Fruit fly (Drosophila melanogaster) whole organism, prepupa: Measurements from ENCODE around the gene RpS7.

Experiments used
- Blimp-1 ChIP-seq: fragments of 200-800 bp; sonication (Bioruptor generic); optimal IDR thresholded peaks from 3 replicates; lab custom pipeline; 2017; ENCODE audit warnings: missing biosample characterization, missing genetic modification characterization, mild to moderate bottlenecking, moderate library complexity, missing genetic modification reagents
- CG10631 ChIP-seq: fragments of 200-800 bp; sonication (Bioruptor generic); optimal IDR thresholded peaks from 2 replicates; lab custom pipeline; 2016; ENCODE audit warnings: missing biosample characterization, missing genetic modification characterization
- CG10669 ChIP-seq: fragments of 200-800 bp; sonication (Bioruptor generic); optimal IDR thresholded peaks from 3 replicates; lab custom pipeline; 2018; ENCODE audit warnings: missing biosample characterization, mild to moderate bottlenecking, missing genetic modification characterization, moderate library complexity
- CG11294 ChIP-seq: fragments of 200-800 bp; sonication (Bioruptor generic); IDR thresholded peaks from 2 replicates; pipeline ENCODE4 v1.3.6; 2022; ENCODE audit warnings: missing biosample characterization, missing genetic modification characterization
- CG11762 ChIP-seq: fragments of 200-800 bp; sonication (Bioruptor generic); optimal IDR thresholded peaks from 3 replicates; lab custom pipeline; 2016; ENCODE audit warnings: missing biosample characterization, missing genetic modification characterization; ENCODE audit not compliant: insufficient read depth
- CG31627 ChIP-seq: fragments of 200-800 bp; sonication (Bioruptor generic); optimal IDR thresholded peaks from 3 replicates; lab custom pipeline; 2016; ENCODE audit warnings: missing biosample characterization, missing genetic modification characterization
- CG34406 ChIP-seq: fragments of 200-800 bp; sonication (Bioruptor generic); optimal IDR thresholded peaks from 3 replicates; lab custom pipeline; 2016; ENCODE audit warnings: missing biosample characterization, missing genetic modification characterization
- CG6163 ChIP-seq: fragments of 200-800 bp; sonication (Bioruptor generic); IDR thresholded peaks from 3 replicates; pipeline ENCODE4 v1.3.6; 2022; ENCODE audit warnings: missing biosample characterization, missing genetic modification characterization
- CG6276 ChIP-seq: fragments of 200-800 bp; sonication (Bioruptor generic); optimal IDR thresholded peaks from 2 replicates; lab custom pipeline; 2017; ENCODE audit warnings: missing biosample characterization, mild to moderate bottlenecking, missing genetic modification characterization
- CG6792 ChIP-seq: fragments of 200-800 bp; sonication (Bioruptor generic); optimal IDR thresholded peaks from 3 replicates; lab custom pipeline; 2016; ENCODE audit warnings: missing biosample characterization, missing genetic modification characterization
- CG6808 ChIP-seq: fragments of 200-800 bp; sonication (Bioruptor generic); optimal IDR thresholded peaks from 3 replicates; lab custom pipeline; 2017; ENCODE audit warnings: missing biosample characterization, missing genetic modification characterization, mild to moderate bottlenecking, moderate library complexity, missing genetic modification reagents
- CG6854 ChIP-seq: fragments of 200-800 bp; sonication (Bioruptor generic); optimal IDR thresholded peaks from 2 replicates; lab custom pipeline; 2017; ENCODE audit warnings: missing biosample characterization, mild to moderate bottlenecking, missing genetic modification characterization
- CG7368 ChIP-seq: fragments of 200-800 bp; sonication (Bioruptor generic); optimal IDR thresholded peaks from 3 replicates; lab custom pipeline; 2016; ENCODE audit warnings: missing biosample characterization, missing genetic modification characterization
- CG8119 ChIP-seq: fragments of 200-800 bp; sonication (Bioruptor generic); IDR thresholded peaks from 3 replicates; pipeline ENCODE4 v1.3.6; 2022; ENCODE audit warnings: missing biosample characterization, missing genetic modification characterization
- CG8632 ChIP-seq: fragments of 200-800 bp; sonication (Bioruptor generic); optimal IDR thresholded peaks from 3 replicates; lab custom pipeline; 2016; ENCODE audit warnings: missing biosample characterization, missing genetic modification characterization
- Eip78C ChIP-seq: fragments of 200-800 bp; sonication (Bioruptor generic); peaks from one replicate; lab custom pipeline; 2016; ENCODE audit warnings: missing biosample characterization, missing genetic modification characterization
- Eip93F ChIP-seq: fragments of 200-800 bp; sonication (Bioruptor generic); optimal IDR thresholded peaks from 2 replicates; lab custom pipeline; 2016; ENCODE audit warnings: missing biosample characterization, mild to moderate bottlenecking, missing genetic modification characterization
- Ets21C ChIP-seq: fragments of 200-800 bp; sonication (Bioruptor generic); optimal IDR thresholded peaks from 3 replicates; lab custom pipeline; 2016; ENCODE audit warnings: missing biosample characterization, missing genetic modification characterization
- Ets96B ChIP-seq: fragments of 200-800 bp; optimal IDR thresholded peaks from 2 replicates; lab custom pipeline; 2019; ENCODE audit warnings: missing biosample characterization, mild to moderate bottlenecking, missing genetic modification characterization, moderate library complexity
- Gug ChIP-seq: fragments of 200-800 bp; sonication (Bioruptor generic); IDR thresholded peaks from 2 replicates; pipeline ENCODE4 v1.3.6; 2022; ENCODE audit warnings: missing biosample characterization, missing genetic modification characterization
- Hr38 ChIP-seq: sonication (Bioruptor generic); optimal IDR thresholded peaks from 2 replicates; lab custom pipeline; 2016; ENCODE audit warnings: missing biosample characterization, missing genetic modification characterization
- Hr39 ChIP-seq: fragments of 200-800 bp; sonication (Bioruptor generic); optimal IDR thresholded peaks from 2 replicates; lab custom pipeline; 2016; ENCODE audit warnings: missing biosample characterization, missing genetic modification characterization
- Hr4 ChIP-seq: fragments of 200-800 bp; sonication (Bioruptor generic); optimal IDR thresholded peaks from 3 replicates; lab custom pipeline; 2016; ENCODE audit warnings: missing biosample characterization, missing genetic modification characterization
- Met ChIP-seq: fragments of 200-800 bp; sonication (Bioruptor generic); optimal IDR thresholded peaks from 3 replicates; lab custom pipeline; 2016; ENCODE audit warnings: missing biosample characterization, missing genetic modification characterization
- Sox102F ChIP-seq: fragments of 200-800 bp; sonication (Bioruptor generic); optimal IDR thresholded peaks from 2 replicates; lab custom pipeline; 2016; ENCODE audit warnings: missing biosample characterization, mild to moderate bottlenecking, missing genetic modification characterization
- achi ChIP-seq: fragments of 200-800 bp; sonication (Bioruptor generic); optimal IDR thresholded peaks from 3 replicates; lab custom pipeline; 2016; ENCODE audit warnings: missing biosample characterization, missing genetic modification characterization
- acj6 ChIP-seq: fragments of 200-800 bp; sonication (Bioruptor generic); optimal IDR thresholded peaks from 3 replicates; lab custom pipeline; 2016; ENCODE audit warnings: missing biosample characterization, missing genetic modification characterization
- cyc ChIP-seq: fragments of 200-800 bp; sonication (Bioruptor generic); optimal IDR thresholded peaks from 3 replicates; lab custom pipeline; 2016; ENCODE audit warnings: missing biosample characterization, missing genetic modification characterization
- dac ChIP-seq: fragments of 200-800 bp; sonication (Bioruptor generic); optimal IDR thresholded peaks from 2 replicates; lab custom pipeline; 2017; ENCODE audit warnings: missing biosample characterization, mild to moderate bottlenecking, missing genetic modification characterization
- dsx ChIP-seq: fragments of 200-800 bp; optimal IDR thresholded peaks from 3 replicates; lab custom pipeline; 2019; ENCODE audit warnings: missing biosample characterization, mild to moderate bottlenecking, missing genetic modification characterization, moderate library complexity; ENCODE audit not compliant: poor library complexity, severe bottlenecking
- fd59A ChIP-seq: fragments of 200-800 bp; sonication (Bioruptor generic); optimal IDR thresholded peaks from 2 replicates; lab custom pipeline; 2017; ENCODE audit warnings: missing biosample characterization, mild to moderate bottlenecking, missing genetic modification characterization, missing genetic modification reagents
- fkh ChIP-seq: fragments of 200-800 bp; sonication (Bioruptor generic); optimal IDR thresholded peaks from 3 replicates; lab custom pipeline; 2017; ENCODE audit warnings: missing biosample characterization, mild to moderate bottlenecking, missing genetic modification characterization, moderate library complexity
- net ChIP-seq: fragments of 200-800 bp; sonication (Bioruptor generic); optimal IDR thresholded peaks from 3 replicates; lab custom pipeline; 2016; ENCODE audit warnings: missing biosample characterization, missing genetic modification characterization
- salr ChIP-seq, 2 experiments: fragments of 200-800 bp; sonication (Bioruptor generic); optimal IDR thresholded peaks; 3 replicates each; lab custom pipeline; 2016 to 2018; ENCODE audit warnings: missing biosample characterization in 2 of 2, missing genetic modification characterization in 2 of 2, mild to moderate bottlenecking in 1 of 2
- ss ChIP-seq, 2 experiments: fragments of 200-800 bp; sonication (Bioruptor generic); optimal IDR thresholded peaks; 2 replicates in 1 of 2; 3 replicates in 1 of 2; lab custom pipeline; 2017 to 2018; ENCODE audit warnings: mild to moderate bottlenecking in 2 of 2, missing biosample characterization in 2 of 2, missing genetic modification characterization in 2 of 2, moderate library complexity in 1 of 2
- svp ChIP-seq: fragments of 200-800 bp; sonication (Bioruptor generic); peaks from one replicate; lab custom pipeline; 2016; ENCODE audit warnings: missing biosample characterization, missing genetic modification characterization
- topi ChIP-seq: fragments of 200-800 bp; sonication (Bioruptor generic); optimal IDR thresholded peaks from 3 replicates; lab custom pipeline; 2016; ENCODE audit warnings: missing biosample characterization, missing genetic modification characterization

Gene RpS7

dm6 chr3R:30170671-30171667 lies 37.9 kb downstream of the RpS7 start, which contains the start of gene Rsod (continued):
- peak; percentile 54 for TF ChIP-seq CG7368 (GFP tag; lab: Kevin White, UChicago)
- no peak for TF ChIP-seq fkh (GFP tag; lab: Kevin White, UChicago)
- TF ChIP-seq CG10631 (GFP tag; lab: Kevin White, UChicago) = peak; percentile 90
- peak; percentile 17 to 50 for TF ChIP-seq ss (GFP tag; optimal IDR thresholded peaks at IDR 0.05; lab: Kevin White, UChicago)
- TF ChIP-seq CG6854 (GFP tag; lab: Kevin White, UChicago) = peak; percentile 53
- TF ChIP-seq dsx = peak; percentile 65
- TF ChIP-seq CG10669 = peak; percentile 71
- TF ChIP-seq salr (GFP tag; optimal IDR thresholded peaks at IDR 0.05; lab: Kevin White, UChicago) = peak; percentile 61 to 85
- peak; percentile 78 for TF ChIP-seq Ets96B (tag; lab: Kevin White, UChicago)
- TF ChIP-seq dac (GFP tag; lab: Kevin White, UChicago) = peak; percentile 84
- TF ChIP-seq CG11762 (GFP tag; lab: Kevin White, UChicago) = peak; percentile 77
- TF ChIP-seq Hr4 (GFP tag; lab: Kevin White, UChicago) = peak; percentile 93
- peak; percentile 85 for TF ChIP-seq net (GFP tag; lab: Kevin White, UChicago)
- TF ChIP-seq Blimp-1 = peak; percentile 99
- TF ChIP-seq CG6792 (GFP tag; lab: Kevin White, UChicago) = peak; percentile 81
- TF ChIP-seq achi (GFP tag; lab: Kevin White, UChicago) = peak; percentile 88
- TF ChIP-seq Eip93F (GFP tag; lab: Kevin White, UChicago) = peak; percentile 68
- peak; percentile 80 for TF ChIP-seq cyc (GFP tag; lab: Kevin White, UChicago)
- TF ChIP-seq Ets21C (GFP tag; lab: Kevin White, UChicago) = peak; percentile 57
- peak; percentile 96 for TF ChIP-seq Eip78C (GFP tag; lab: Kevin White, UChicago)
- peak; percentile 88 for TF ChIP-seq acj6 (GFP tag; lab: Kevin White, UChicago)
- peak; percentile 21 for TF ChIP-seq CG6808 (GFP tag; lab: Kevin White, UChicago)
- peak; percentile 88 for TF ChIP-seq CG6276 (GFP tag; lab: Kevin White, UChicago)
- TF ChIP-seq CG34406 = peak; percentile 80
- peak; percentile 78 for TF ChIP-seq svp
- TF ChIP-seq Hr39 (GFP tag; lab: Kevin White, UChicago) = peak; percentile 79
- peak; percentile 79 for TF ChIP-seq CG8632 (GFP tag; lab: Kevin White, UChicago)
- peak; percentile 76 for TF ChIP-seq Sox102F (GFP tag; lab: Kevin White, UChicago)
- TF ChIP-seq Met (GFP tag; lab: Kevin White, UChicago) = peak; percentile 79
- peak; percentile 94 for TF ChIP-seq CG8119 (GFP tag; lab: Robert Waterston, UW)
- TF ChIP-seq CG11294 (GFP tag; lab: Robert Waterston, UW) = peak; percentile 86
- peak; percentile 83 for TF ChIP-seq Gug (GFP tag; lab: Robert Waterston, UW)
- TF ChIP-seq topi (GFP tag; lab: Kevin White, UChicago) = peak; percentile 80
- no peak for TF ChIP-seq Hr38
- TF ChIP-seq fd59A (GFP tag; lab: Kevin White, UChicago) = peak; percentile 45
- peak; percentile 70 for TF ChIP-seq CG31627

dm6 chr3R:30166159-30166784 lies 42.5 kb downstream of the RpS7 start, which contains the start of gene VhaAC45RP:
Gene VhaAC45RP, minus strand, starts transcription at chr3R:30166419.
- no peak for TF ChIP-seq CG6276 (GFP tag; lab: Kevin White, UChicago)
- no peak for TF ChIP-seq CG6163
